Worm (Caenorhabditis elegans): ENCODE data around the gene scl-2.
A peak's percentile ranks its signal among the peaks of the same experiment; 100 is the strongest.

Gene scl-2

ce11 chrIV:13013711-13014341, 43.7 kb upstream of the scl-2 start:
- peak; percentile 97 for TF ChIP-seq elt-1 (tag; optimal IDR thresholded peaks at IDR 0.05)
- TF ChIP-seq snpc-4 (tag; optimal IDR thresholded peaks at IDR 0.05): peak; percentile 24
- no peak for TF ChIP-seq ceh-28 (tag; optimal IDR thresholded peaks at IDR 0.05)

ce11 chrIV:13015801-13016404, 41.6 kb upstream of the scl-2 start:
- TF ChIP-seq nfya-1 (tag; optimal IDR thresholded peaks at IDR 0.05; ENCODE audit: insufficient read depth) (peak; percentile 38), lin-39 (tag; optimal IDR thresholded peaks at IDR 0.05) (peak; percentile 44), egl-5 (tag; optimal IDR thresholded peaks at IDR 0.05) (peak; percentile 29), nhr-67 (tag; optimal IDR thresholded peaks at IDR 0.05) (no peak)

ce11 chrIV:13016820-13017219, 40.7 kb upstream of the scl-2 start:
- TF ChIP-seq nhr-67 (tag; optimal IDR thresholded peaks at IDR 0.05): no peak
- TF ChIP-seq ztf-11 (tag; optimal IDR thresholded peaks at IDR 0.05): no peak
- no peak for TF ChIP-seq elt-3 (tag; optimal IDR thresholded peaks at IDR 0.05)
- no peak for TF ChIP-seq ama-1 (optimal IDR thresholded peaks at IDR 0.05)
- no peak for TF ChIP-seq nhr-25 (tag; optimal IDR thresholded peaks at IDR 0.05)
- no peak for TF ChIP-seq lsy-12 (tag; optimal IDR thresholded peaks at IDR 0.05)
- no peak for TF ChIP-seq nfya-1 (tag; optimal IDR thresholded peaks at IDR 0.05; ENCODE audit: insufficient read depth)
- TF ChIP-seq hmg-11 (tag; optimal IDR thresholded peaks at IDR 0.05): peak; percentile 39
- TF ChIP-seq unc-62 (GFP tag; optimal IDR thresholded peaks at IDR 0.05): no peak
- no peak for TF ChIP-seq egl-5 (tag; optimal IDR thresholded peaks at IDR 0.05)
- peak; percentile 70 for TF ChIP-seq fkh-10 (GFP tag; optimal IDR thresholded peaks at IDR 0.05)
- TF ChIP-seq skn-1 (tag; optimal IDR thresholded peaks at IDR 0.05): no peak
- no peak for TF ChIP-seq fkh-2 (tag; optimal IDR thresholded peaks at IDR 0.05)
- TF ChIP-seq pha-4 (tag; optimal IDR thresholded peaks at IDR 0.05): no peak
- TF ChIP-seq eor-1 (tag; optimal IDR thresholded peaks at IDR 0.05): no peak
- no peak for TF ChIP-seq mml-1 (tag; optimal IDR thresholded peaks at IDR 0.05)

- no peak for TF ChIP-seq nhr-76 (tag; optimal IDR thresholded peaks at IDR 0.05)
- TF ChIP-seq nhr-12 (tag; optimal IDR thresholded peaks at IDR 0.05): no peak
- no peak for TF ChIP-seq hmg-11 (tag; optimal IDR thresholded peaks at IDR 0.05)
- no peak for TF ChIP-seq skn-1 (tag; optimal IDR thresholded peaks at IDR 0.05)
- TF ChIP-seq nhr-237 (tag; optimal IDR thresholded peaks at IDR 0.05): no peak
- no peak for TF ChIP-seq ceh-16 (tag; optimal IDR thresholded peaks at IDR 0.05)
- TF ChIP-seq mdl-1 (tag; optimal IDR thresholded peaks at IDR 0.05): no peak
- no peak for TF ChIP-seq egl-5 (tag; optimal IDR thresholded peaks at IDR 0.05)
- TF ChIP-seq fos-1 (tag; optimal IDR thresholded peaks at IDR 0.05): no peak
Measured at ce11 chrIV:13021006-13021405, 36.5 kb upstream of the scl-2 start.

- TF ChIP-seq tbx-2 (tag; optimal IDR thresholded peaks at IDR 0.05): no peak
- TF ChIP-seq aly-2 (tag; optimal IDR thresholded peaks at IDR 0.05): no peak
Measured at ce11 chrIV:13022892-13023291, 34.6 kb upstream of the scl-2 start.

- no peak for TF ChIP-seq eor-1 (tag; optimal IDR thresholded peaks at IDR 0.05)
- TF ChIP-seq sea-2 (GFP tag; optimal IDR thresholded peaks at IDR 0.05): no peak
- no peak for TF ChIP-seq nhr-77 (tag; optimal IDR thresholded peaks at IDR 0.05)
- no peak for TF ChIP-seq ama-1 (optimal IDR thresholded peaks at IDR 0.05)
- TF ChIP-seq lin-15B (tag; optimal IDR thresholded peaks at IDR 0.05): no peak
- peak; percentile 31 for TF ChIP-seq snpc-4 (tag; optimal IDR thresholded peaks at IDR 0.05)
- no peak for TF ChIP-seq elt-3 (tag; optimal IDR thresholded peaks at IDR 0.05)
- peak; percentile 32 for TF ChIP-seq ceh-9 (tag; optimal IDR thresholded peaks at IDR 0.05)
- TF ChIP-seq nhr-67 (tag; optimal IDR thresholded peaks at IDR 0.05): no peak
- TF ChIP-seq nhr-25 (tag; optimal IDR thresholded peaks at IDR 0.05): no peak
- no peak for TF ChIP-seq egl-5 (tag; optimal IDR thresholded peaks at IDR 0.05)
- no peak for TF ChIP-seq ceh-82 (tag; optimal IDR thresholded peaks at IDR 0.05)
- no peak for TF ChIP-seq pqm-1 (tag; optimal IDR thresholded peaks at IDR 0.05)
- TF ChIP-seq unc-39 (tag; optimal IDR thresholded peaks at IDR 0.05): no peak
- peak; percentile 1 for TF ChIP-seq elt-1 (tag; optimal IDR thresholded peaks at IDR 0.05)
- TF ChIP-seq nfya-1 (tag; optimal IDR thresholded peaks at IDR 0.05; ENCODE audit: insufficient read depth): peak; percentile 59
- TF ChIP-seq ceh-16 (tag; optimal IDR thresholded peaks at IDR 0.05): no peak
- no peak for TF ChIP-seq elt-2 (tag; optimal IDR thresholded peaks at IDR 0.05)
- no peak for TF ChIP-seq nhr-23 (tag; optimal IDR thresholded peaks at IDR 0.05)
- TF ChIP-seq hmg-11 (tag; optimal IDR thresholded peaks at IDR 0.05): peak; percentile 55
- TF ChIP-seq daf-12 (tag; optimal IDR thresholded peaks at IDR 0.05): no peak
- no peak for TF ChIP-seq zag-1 (tag; optimal IDR thresholded peaks at IDR 0.05)
- TF ChIP-seq R02D3.7 (tag; optimal IDR thresholded peaks at IDR 0.05): no peak
- no peak for TF ChIP-seq ZK546.5 (tag; optimal IDR thresholded peaks at IDR 0.05)
- peak; percentile 9 for TF ChIP-seq skn-1 (tag; optimal IDR thresholded peaks at IDR 0.05)
Measured at ce11 chrIV:13025853-13026343, 31.6 kb upstream of the scl-2 start.

Measured in whole organism, L3 larva.